Worm (Caenorhabditis elegans) whole organism, early embryonic: ENCODE data around the gene nhr-99.

Source experiments
- B0310.2 ChIP-seq: sonication (generic microtip); optimal IDR thresholded peaks from 2 replicates; lab custom pipeline; 2016; ENCODE audit warnings: mild to moderate bottlenecking, missing genetic modification characterization, missing compliant biosample characterization
- F13C5.2 ChIP-seq: sonication (generic microtip); optimal IDR thresholded peaks from 2 replicates; lab custom pipeline; 2017; ENCODE audit warnings: mild to moderate bottlenecking, missing genetic modification characterization, inconsistent platforms, missing compliant biosample characterization
- aly-1 ChIP-seq: sonication (generic microtip); optimal IDR thresholded peaks from 2 replicates; lab custom pipeline; 2016; ENCODE audit warnings: missing genetic modification characterization, missing compliant biosample characterization
- ama-1 ChIP-seq: fragments of 150-350 bp; optimal IDR thresholded peaks from 2 replicates; lab custom pipeline; 2014
- ceh-13 ChIP-seq: fragments of 200-800 bp; sonication (Bioruptor generic); optimal IDR thresholded peaks from 2 replicates; lab custom pipeline; 2018; ENCODE audit warnings: mild to moderate bottlenecking, missing genetic modification characterization, missing compliant biosample characterization
- ceh-36 ChIP-seq: sonication (generic microtip); optimal IDR thresholded peaks from 2 replicates; lab custom pipeline; 2016; ENCODE audit warnings: missing genetic modification characterization, inconsistent platforms, missing compliant biosample characterization
- ets-7 ChIP-seq: sonication (generic microtip); optimal IDR thresholded peaks from 2 replicates; lab custom pipeline; 2016; ENCODE audit warnings: missing genotype, missing genetic modification characterization, missing compliant biosample characterization
- flt-1 ChIP-seq: fragments of 200-800 bp; sonication (Bioruptor generic); IDR thresholded peaks from 2 replicates; pipeline ENCODE4 v1.3.6; 2022; ENCODE audit warnings: missing genetic modification characterization, missing compliant biosample characterization
- hmbx-1 ChIP-seq: sonication (generic microtip); optimal IDR thresholded peaks from 2 replicates; lab custom pipeline; 2016; ENCODE audit warnings: mild to moderate bottlenecking, missing genetic modification characterization, missing compliant biosample characterization
- hmg-4 ChIP-seq: fragments of 200-800 bp; sonication (Bioruptor generic); optimal IDR thresholded peaks from 2 replicates; lab custom pipeline; 2018; ENCODE audit warnings: mild to moderate bottlenecking, missing genetic modification characterization, missing compliant biosample characterization
- hnd-1 ChIP-seq: sonication (generic microtip); optimal IDR thresholded peaks from 2 replicates; lab custom pipeline; 2016; ENCODE audit warnings: missing genetic modification characterization, missing compliant biosample characterization
- pes-1 ChIP-seq: fragments of 200-800 bp; sonication (Bioruptor generic); IDR thresholded peaks from 2 replicates; pipeline ENCODE4 v1.3.6; 2022; ENCODE audit warnings: missing genetic modification reagents, missing genetic modification characterization, missing compliant biosample characterization
- scrt-1 ChIP-seq: fragments of 200-800 bp; sonication (Bioruptor generic); IDR thresholded peaks from 2 replicates; pipeline ENCODE4 v1.3.6; 2022; ENCODE audit warnings: missing genetic modification characterization, missing compliant biosample characterization
- sea-1 ChIP-seq: fragments of 200-800 bp; sonication (Bioruptor generic); conservative IDR thresholded peaks from 2 replicates; pipeline ENCODE4 v1.3.6; 2022; ENCODE audit warnings: missing genetic modification characterization, missing compliant biosample characterization
- tbx-11 ChIP-seq: fragments of 200-800 bp; sonication (Bioruptor generic); IDR thresholded peaks from 2 replicates; pipeline ENCODE4 v1.3.6; 2022; ENCODE audit warnings: missing genetic modification characterization, missing compliant biosample characterization
- tbx-37 ChIP-seq: fragments of 200-800 bp; sonication (Bioruptor generic); conservative IDR thresholded peaks from 2 replicates; pipeline ENCODE4 v1.3.6; 2022; ENCODE audit warnings: missing genetic modification reagents, missing genetic modification characterization, missing compliant biosample characterization
- tra-4 ChIP-seq: sonication (generic microtip); optimal IDR thresholded peaks from 2 replicates; lab custom pipeline; 2017; ENCODE audit warnings: missing genetic modification characterization, missing compliant biosample characterization

nhr-99 gene

ce11 chrV:479046-479445, 4.5 kb downstream of the nhr-99 start:
- TF ChIP-seq tbx-37 (GFP tag; lab: Robert Waterston, UW) (no peak), tra-4 (tag; lab: Kevin White, UChicago) (no peak), B0310.2 (tag; lab: Kevin White, UChicago) (no peak), hmbx-1 (tag; lab: Kevin White, UChicago) (no peak), F13C5.2 (tag; lab: Kevin White, UChicago) (no peak), aly-1 (no peak)

- TF ChIP-seq ceh-36 (tag; lab: Kevin White, UChicago), result no peak
These were observed 8.3 kb downstream of the nhr-99 start for ce11 chrV:482860-483259.

ce11 chrV:483289-483795, 8.8 kb downstream of the nhr-99 start, which contains the start of gene nhr-130:
Gene nhr-130, minus strand, starts transcription at chrV:483339.
- TF ChIP-seq tbx-37 (GFP tag; lab: Robert Waterston, UW) (no peak), hmbx-1 (tag; lab: Kevin White, UChicago) (no peak), hnd-1 (no peak), aly-1 (no peak), ama-1 (lab: Kevin White, UChicago) (no peak)

ce11 chrV:484285-484890, 9.8 kb downstream of the nhr-99 start, which contains the start of gene nhr-212:
Gene nhr-212, plus strand, starts transcription at chrV:484857.
- TF ChIP-seq tbx-37 (GFP tag; lab: Robert Waterston, UW), result no peak
- no peak for TF ChIP-seq ceh-36 (tag; lab: Kevin White, UChicago)
- TF ChIP-seq scrt-1 (GFP tag; lab: Robert Waterston, UW), result no peak
- TF ChIP-seq sea-1 (GFP tag; lab: Robert Waterston, UW), result no peak
- TF ChIP-seq ceh-13, result no peak

ce11 chrV:486684-487083, 12.1 kb downstream of the nhr-99 start, which contains the start of gene nhr-211:
Gene nhr-211, plus strand, starts transcription at chrV:486984.
- TF ChIP-seq aly-1 (no peak), hnd-1 (no peak), tbx-37 (GFP tag; lab: Robert Waterston, UW) (no peak), sea-1 (GFP tag; lab: Robert Waterston, UW) (no peak), ets-7 (tag; lab: Kevin White, UChicago) (no peak), scrt-1 (GFP tag; lab: Robert Waterston, UW) (no peak), pes-1 (GFP tag; lab: Robert Waterston, UW) (no peak), B0310.2 (tag; lab: Kevin White, UChicago) (no peak), flt-1 (no peak), tra-4 (tag; lab: Kevin White, UChicago) (no peak), hmbx-1 (tag; lab: Kevin White, UChicago) (no peak)

- TF ChIP-seq ama-1 (lab: Kevin White, UChicago) (no peak), ceh-13 (no peak), tbx-11 (GFP tag; lab: Robert Waterston, UW) (no peak), hnd-1 (no peak), scrt-1 (GFP tag; lab: Robert Waterston, UW) (no peak), ets-7 (tag; lab: Kevin White, UChicago) (no peak), hmbx-1 (tag; lab: Kevin White, UChicago) (no peak), sea-1 (GFP tag; lab: Robert Waterston, UW) (no peak), F13C5.2 (tag; lab: Kevin White, UChicago) (no peak), flt-1 (no peak), pes-1 (GFP tag; lab: Robert Waterston, UW) (no peak), tbx-37 (GFP tag; lab: Robert Waterston, UW) (no peak)
These were observed 13.4 kb downstream of the nhr-99 start for ce11 chrV:487980-488379.

ce11 chrV:489320-489719, 14.7 kb downstream of the nhr-99 start, which contains the start of gene nhr-106:
Gene nhr-106, plus strand, starts transcription at chrV:489620.
- no peak for TF ChIP-seq hmbx-1 (tag; lab: Kevin White, UChicago)
- TF ChIP-seq tbx-37 (GFP tag; lab: Robert Waterston, UW), result no peak
- no peak for TF ChIP-seq aly-1
- no peak for TF ChIP-seq sea-1 (GFP tag; lab: Robert Waterston, UW)
- no peak for TF ChIP-seq scrt-1 (GFP tag; lab: Robert Waterston, UW)
- TF ChIP-seq flt-1, result no peak
- TF ChIP-seq ama-1 (lab: Kevin White, UChicago), result no peak
- no peak for TF ChIP-seq hnd-1
- no peak for TF ChIP-seq ceh-36 (tag; lab: Kevin White, UChicago)
- no peak for TF ChIP-seq tra-4 (tag; lab: Kevin White, UChicago)
- no peak for TF ChIP-seq F13C5.2 (tag; lab: Kevin White, UChicago)
- no peak for TF ChIP-seq tbx-11 (GFP tag; lab: Robert Waterston, UW)
- TF ChIP-seq ceh-13, result no peak
- no peak for TF ChIP-seq ets-7 (tag; lab: Kevin White, UChicago)
- TF ChIP-seq hmg-4, result no peak
- no peak for TF ChIP-seq pes-1 (GFP tag; lab: Robert Waterston, UW)

ce11 chrV:491432-491831, 16.9 kb downstream of the nhr-99 start, which contains the start of gene str-196:
Gene str-196, plus strand, starts transcription at chrV:491732.
- TF ChIP-seq tbx-37 (GFP tag; lab: Robert Waterston, UW), result no peak
- TF ChIP-seq tra-4 (tag; lab: Kevin White, UChicago), result no peak
- TF ChIP-seq F13C5.2 (tag; lab: Kevin White, UChicago), result no peak
- no peak for TF ChIP-seq ceh-13
- TF ChIP-seq pes-1 (GFP tag; lab: Robert Waterston, UW), result no peak
- no peak for TF ChIP-seq flt-1
- no peak for TF ChIP-seq ceh-36 (tag; lab: Kevin White, UChicago)
- no peak for TF ChIP-seq hmg-4
